Worm (Caenorhabditis elegans) whole organism, L4 larva: ENCODE data around the gene T19D2.13.

Source experiments
- F10B5.3 ChIP-seq: sonication (generic microtip); optimal IDR thresholded peaks from 2 replicates; lab custom pipeline; 2016; ENCODE audit warnings: mild to moderate bottlenecking, missing genetic modification characterization, missing compliant biosample characterization
- aha-1 ChIP-seq: fragments of 150-350 bp; peaks from one replicate; lab custom pipeline; 2014; ENCODE audit warnings: missing biosample characterization, missing genetic modification characterization
- ceh-20 ChIP-seq: fragments of 200-800 bp; sonication (Bioruptor generic); IDR thresholded peaks from 2 replicates; pipeline ENCODE4 v1.3.6; 2022; ENCODE audit warnings: missing genetic modification reagents, missing genetic modification characterization, missing compliant biosample characterization
- egl-27 ChIP-seq: sonication (generic microtip); optimal IDR thresholded peaks from 3 replicates; lab custom pipeline; 2017; ENCODE audit warnings: missing biosample characterization, missing genetic modification reagents, missing genetic modification characterization
- egl-43 ChIP-seq: fragments of 200-800 bp; sonication (Bioruptor generic); IDR thresholded peaks from 2 replicates; pipeline ENCODE4 v1.3.6; 2022; ENCODE audit warnings: missing genetic modification reagents, missing genetic modification characterization, missing compliant biosample characterization
- lin-15B ChIP-seq: fragments of 150-350 bp; sonication (generic microtip); optimal IDR thresholded peaks from 3 replicates; lab custom pipeline; 2014; ENCODE audit warnings: missing biosample characterization, missing genetic modification characterization
- mdl-1 ChIP-seq, 2 experiments: fragments of 150-350 bp in 1 of 2; sonication (generic microtip) in 1 of 2; optimal IDR thresholded peaks; 2 replicates each; lab custom pipeline; 2014 to 2017; ENCODE audit warnings: missing biosample characterization in 2 of 2, missing genetic modification characterization in 2 of 2
- mxl-2 ChIP-seq: fragments of 200-800 bp; sonication (Bioruptor generic); conservative IDR thresholded peaks from 2 replicates; pipeline ENCODE4 v1.3.6; 2022; ENCODE audit warnings: missing genetic modification reagents, missing genetic modification characterization, missing compliant biosample characterization
- mxl-3 ChIP-seq: fragments of 200-800 bp; sonication (Bioruptor generic); optimal IDR thresholded peaks from 2 replicates; lab custom pipeline; 2018; ENCODE audit warnings: mild to moderate bottlenecking, missing genetic modification characterization, missing compliant biosample characterization
- nhr-237 ChIP-seq: sonication (generic microtip); optimal IDR thresholded peaks from 2 replicates; lab custom pipeline; 2017; ENCODE audit warnings: missing biosample characterization, missing genetic modification characterization
- pha-4 ChIP-seq, 2 experiments: fragments of 150-350 bp in 1 of 2; fragments of 200-800 bp in 1 of 2; sonication (Bioruptor generic) in 1 of 2; IDR thresholded peaks in 1 of 2; optimal IDR thresholded peaks in 1 of 2; 2 replicates each; pipeline versions ENCODE4 v1.3.6 to Lab custom; 2014 to 2022; ENCODE audit warnings: missing genetic modification characterization in 2 of 2, missing genetic modification reagents in 2 of 2, missing biosample characterization in 1 of 2, missing compliant biosample characterization in 1 of 2
- php-3 ChIP-seq: fragments of 200-800 bp; sonication (Bioruptor generic); IDR thresholded peaks from 2 replicates; pipeline ENCODE4 v1.3.6; 2022; ENCODE audit warnings: missing genetic modification reagents, missing genetic modification characterization, missing compliant biosample characterization
- skn-1 ChIP-seq: fragments of 150-350 bp; optimal IDR thresholded peaks from 2 replicates; lab custom pipeline; 2014; ENCODE audit warnings: missing biosample characterization, missing genetic modification characterization
- snpc-4 ChIP-seq: fragments of 150-350 bp; optimal IDR thresholded peaks from 2 replicates; lab custom pipeline; 2014; ENCODE audit warnings: missing biosample characterization, missing genetic modification characterization
- unc-62 ChIP-seq, 3 experiments: fragments of 150-350 bp in 1 of 3; sonication (generic microtip); optimal IDR thresholded peaks in 2 of 3; peaks in 1 of 3; 1 replicate in 1 of 3; 2 replicates in 2 of 3; lab custom pipeline; 2014 to 2017; ENCODE audit warnings: missing biosample characterization in 3 of 3, missing genetic modification characterization in 3 of 3, missing genetic modification reagents in 3 of 3, missing genotype in 1 of 3
- vab-7 ChIP-seq: fragments of 200-800 bp; sonication (Bioruptor generic); IDR thresholded peaks from 2 replicates; pipeline ENCODE4 v1.3.6; 2022; ENCODE audit warnings: missing genetic modification reagents, missing genetic modification characterization, missing compliant biosample characterization
- zag-1 ChIP-seq: fragments of 150-350 bp; optimal IDR thresholded peaks from 2 replicates; lab custom pipeline; 2014; ENCODE audit warnings: missing biosample characterization, missing genetic modification characterization
- zip-2 ChIP-seq: fragments of 150-350 bp; optimal IDR thresholded peaks from 2 replicates; lab custom pipeline; 2014; ENCODE audit warnings: missing biosample characterization, missing genetic modification characterization

T19D2.13 gene

ce11 chrX:3925776-3926175, 16.4 kb downstream of the T19D2.13 start, which contains the start of gene T22B2.1:
Gene T22B2.1 (plus strand): TSS chrX:3926076.
- TF ChIP-seq egl-27 (no peak), aha-1 (tag; lab: Kevin White, UChicago) (peak; percentile 74), unc-62 (GFP tag; optimal IDR thresholded peaks at IDR 0.05 in 1 of 2; lab: Kevin White, UChicago) (no peak), unc-62 (tag; optimal IDR thresholded peaks at IDR 0.05; lab: Kevin White, UChicago) (no peak), skn-1 (tag; lab: Kevin White, UChicago) (no peak)
- TF ChIP-seq, all 104 proteins: peak for 1

ce11 chrX:3920747-3921146, 21.4 kb downstream of the T19D2.13 start:
- no peak for TF ChIP-seq skn-1 (tag; lab: Kevin White, UChicago)
- TF ChIP-seq unc-62 (GFP tag; optimal IDR thresholded peaks at IDR 0.05 in 1 of 2; lab: Kevin White, UChicago) = peak in 1 of 2 experiments; percentile 90
- no peak for TF ChIP-seq unc-62 (tag; optimal IDR thresholded peaks at IDR 0.05; lab: Kevin White, UChicago)
- TF ChIP-seq aha-1 (tag; lab: Kevin White, UChicago) = peak; percentile 88

ce11 chrX:3920101-3920500, 22.1 kb downstream of the T19D2.13 start, which contains the start of gene T22B2.2:
Gene T22B2.2 (plus strand): TSS chrX:3920401.
- TF ChIP-seq egl-27 = no peak

- TF ChIP-seq aha-1 (tag; lab: Kevin White, UChicago) = peak; percentile 94
- TF ChIP-seq mxl-3 = no peak
These were observed 22.5 kb downstream of the T19D2.13 start for ce11 chrX:3919689-3920088.

- TF ChIP-seq zip-2 (tag; lab: Kevin White, UChicago) (no peak), unc-62 (GFP tag; optimal IDR thresholded peaks at IDR 0.05 in 1 of 2; lab: Kevin White, UChicago) (peak in 1 of 2 experiments; percentile 64), unc-62 (tag; optimal IDR thresholded peaks at IDR 0.05; lab: Kevin White, UChicago) (no peak), snpc-4 (tag; lab: Kevin White, UChicago) (no peak)
These were observed 24.0 kb downstream of the T19D2.13 start for ce11 chrX:3918182-3918581.

- TF ChIP-seq mdl-1 (tag; optimal IDR thresholded peaks at IDR 0.05; lab: Kevin White, UChicago) (no peak), zag-1 (no peak)
These were observed 25.2 kb downstream of the T19D2.13 start, which contains the start of gene T22B2.3 for ce11 chrX:3917013-3917412. Gene T22B2.3 (plus strand): TSS chrX:3917313.

- TF ChIP-seq nhr-237 = no peak
- no peak for TF ChIP-seq lin-15B
These were observed 26.4 kb downstream of the T19D2.13 start, which contains the start of gene idpp-9 for ce11 chrX:3915748-3916147. Gene idpp-9 (minus strand): TSS chrX:3915848.

ce11 chrX:3914273-3914672, 27.9 kb downstream of the T19D2.13 start:
- TF ChIP-seq ceh-20 (GFP tag; lab: Robert Waterston, UW) (no peak), mxl-3 (no peak), php-3 (0 out of 2 replicates have a peak, but pooled peaks have one; percentile 27), aha-1 (tag; lab: Kevin White, UChicago) (peak; percentile 81), F10B5.3 (tag; lab: Kevin White, UChicago) (no peak), vab-7 (GFP tag; lab: Robert Waterston, UW) (peak; percentile 44; the same call in 1 of the 2 replicates), pha-4 (GFP tag; IDR thresholded peaks at IDR 0.05; lab: Robert Waterston, UW) (no peak), pha-4 (tag; optimal IDR thresholded peaks at IDR 0.05; lab: Kevin White, UChicago) (no peak), egl-43 (GFP tag; lab: Robert Waterston, UW) (0 out of 2 replicates have a peak, but pooled peaks have one; percentile 35)

- TF ChIP-seq mxl-2 (GFP tag; lab: Robert Waterston, UW) (no peak), unc-62 (GFP tag; optimal IDR thresholded peaks at IDR 0.05 in 1 of 2; lab: Kevin White, UChicago) (peak in 1 of 2 experiments; percentile 49), unc-62 (tag; optimal IDR thresholded peaks at IDR 0.05; lab: Kevin White, UChicago) (no peak)
- TF ChIP-seq, all 104 proteins: peak for 1
These were observed 30.9 kb downstream of the T19D2.13 start, which contains the start of gene T22B2.5 for ce11 chrX:3911280-3911679. Gene T22B2.5 (minus strand): TSS chrX:3911380.

ce11 chrX:3904568-3904967, 37.6 kb downstream of the T19D2.13 start, which contains the start of gene sup-12:
Gene sup-12 (plus strand): TSS chrX:3904584.
- TF ChIP-seq aha-1 (tag; lab: Kevin White, UChicago) (peak; percentile 64), php-3 (no peak)
